Worm (Caenorhabditis elegans): ENCODE measurements around the gene srbc-6.
A peak's percentile ranks its signal among the peaks of the same experiment; 100 is the strongest.

Gene srbc-6

DNA sequence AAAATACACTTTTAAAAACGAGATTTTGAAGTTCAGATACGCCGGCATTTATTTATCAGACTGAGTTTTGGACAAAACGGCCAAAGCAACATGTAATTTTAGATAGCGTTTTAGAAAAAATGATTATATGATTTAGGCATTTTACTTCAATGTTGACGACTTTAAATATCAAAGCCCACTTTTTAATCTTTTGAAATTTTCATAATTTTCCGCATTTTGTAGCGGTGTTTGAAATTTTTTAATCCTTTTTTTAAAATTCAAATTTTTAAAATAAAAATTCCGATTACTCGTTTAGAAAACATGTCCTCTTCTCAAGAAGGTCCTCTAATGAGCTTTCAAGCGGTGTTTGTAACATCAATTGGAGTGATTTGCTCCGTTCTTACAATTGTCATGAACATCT lies at the start of gene srbc-6:
Gene srbc-6, plus strand, starts transcription at position 301 of the 400 bp plus-strand sequence.
- TF ChIP-seq nhr-237 (tag; optimal IDR thresholded peaks at IDR 0.05) (no peak), lir-3 (tag; optimal IDR thresholded peaks at IDR 0.05) (no peak), madf-9 (GFP tag; conservative IDR thresholded peaks at IDR 0.05) (no peak), hlh-11 (tag; optimal IDR thresholded peaks at IDR 0.05) (no peak), hif-1 (tag; optimal IDR thresholded peaks at IDR 0.05) (no peak), snpc-4 (tag; optimal IDR thresholded peaks at IDR 0.05) (no peak), egl-43 (GFP tag; IDR thresholded peaks at IDR 0.05) (no peak), madf-5 (GFP tag; IDR thresholded peaks at IDR 0.05) (no peak), Y105C5A.15 (GFP tag; IDR thresholded peaks at IDR 0.05) (no peak), sdz-12 (GFP tag; optimal IDR thresholded peaks at IDR 0.05) (no peak), F44E2.7 (GFP tag; IDR thresholded peaks at IDR 0.05) (no peak)

DNA sequence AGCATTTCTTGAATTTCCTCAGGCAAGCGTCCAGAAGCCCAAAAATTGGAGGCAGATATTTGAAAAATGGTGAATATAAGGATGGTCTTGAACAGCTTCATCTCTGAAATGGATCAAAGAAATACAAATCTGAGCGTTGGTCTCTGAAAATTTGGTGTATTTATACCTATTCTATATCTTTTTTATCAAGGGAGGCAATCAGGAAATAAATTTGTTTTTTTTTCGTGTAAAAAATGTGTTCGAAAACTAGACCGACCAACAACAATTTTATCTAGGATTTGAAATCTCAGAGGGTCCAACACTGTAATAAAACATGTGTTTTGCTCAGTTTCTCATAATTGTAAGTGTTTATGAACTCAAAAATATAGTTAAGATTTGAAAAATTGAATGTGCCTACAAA lies 48.2 kb upstream of the srbc-6 start, which contains the start of gene srt-56:
Gene srt-56, minus strand, starts transcription at position 101 of the 400 bp plus-strand sequence.
- TF ChIP-seq set-16 (GFP tag; IDR thresholded peaks at IDR 0.05) (no peak), aha-1 (tag) (peak; percentile 49), F44E2.7 (GFP tag; IDR thresholded peaks at IDR 0.05) (no peak), nhr-25 (tag; optimal IDR thresholded peaks at IDR 0.05; ENCODE audit: borderline replicate concordance, insufficient read depth) (no peak)

DNA sequence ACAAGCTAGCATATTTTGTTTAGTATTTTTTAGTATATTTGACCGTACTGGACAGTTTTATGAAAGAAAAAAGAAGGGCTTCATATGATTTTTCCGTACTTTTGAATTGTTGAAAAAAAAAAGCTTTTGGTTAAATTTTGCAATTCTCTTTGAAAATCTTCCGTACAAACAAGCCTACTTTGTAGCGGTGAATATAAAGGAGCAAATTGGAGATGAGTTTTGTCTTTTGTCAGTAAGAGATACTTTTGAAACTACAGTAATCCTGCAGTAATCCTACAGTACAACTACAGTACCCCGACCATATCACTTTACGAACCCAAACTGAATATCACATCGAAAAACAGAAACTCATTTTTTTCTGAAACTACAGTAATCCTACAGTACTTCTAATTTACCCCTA lies 47.5 kb upstream of the srbc-6 start:
- TF ChIP-seq unc-62 (GFP tag; optimal IDR thresholded peaks at IDR 0.05 in 1 of 2) (no peak), unc-62 (tag; optimal IDR thresholded peaks at IDR 0.05) (no peak), aha-1 (tag) (peak; percentile 93), lin-38 (GFP tag; IDR thresholded peaks at IDR 0.05) (no peak), hlh-11 (tag; optimal IDR thresholded peaks at IDR 0.05) (no peak)

DNA sequence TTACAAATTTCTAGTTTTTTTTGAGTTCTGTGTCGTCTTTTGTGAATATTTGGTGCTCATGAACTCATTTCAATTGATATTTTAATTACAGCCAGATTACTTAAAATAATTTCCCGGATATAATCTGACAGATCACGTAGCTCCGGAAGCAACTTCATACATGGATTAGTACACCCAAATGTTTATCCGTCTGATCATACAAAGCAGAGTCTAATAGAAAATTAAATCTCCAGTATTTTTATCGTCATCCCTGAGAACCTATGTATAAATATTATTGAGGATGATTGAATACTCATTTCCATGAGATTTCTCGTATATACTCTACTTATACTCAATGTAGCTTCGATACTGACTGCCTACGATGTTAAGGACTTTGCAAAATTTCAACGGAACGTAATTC lies 45.0 kb upstream of the srbc-6 start, which contains the start of gene Y73C8C.12:
Gene Y73C8C.12, plus strand, starts transcription at position 301 of the 400 bp plus-strand sequence.
- no peak for TF ChIP-seq mxl-2 (GFP tag; conservative IDR thresholded peaks at IDR 0.05)
- TF ChIP-seq mes-2 (tag; optimal IDR thresholded peaks at IDR 0.05; ENCODE audit: poor library complexity, severe bottlenecking), result no peak
- TF ChIP-seq aha-1 (tag), result peak; percentile 28
- TF ChIP-seq daf-8 (GFP tag; IDR thresholded peaks at IDR 0.05), result no peak
- no peak for TF ChIP-seq ceh-20 (GFP tag; IDR thresholded peaks at IDR 0.05)

DNA sequence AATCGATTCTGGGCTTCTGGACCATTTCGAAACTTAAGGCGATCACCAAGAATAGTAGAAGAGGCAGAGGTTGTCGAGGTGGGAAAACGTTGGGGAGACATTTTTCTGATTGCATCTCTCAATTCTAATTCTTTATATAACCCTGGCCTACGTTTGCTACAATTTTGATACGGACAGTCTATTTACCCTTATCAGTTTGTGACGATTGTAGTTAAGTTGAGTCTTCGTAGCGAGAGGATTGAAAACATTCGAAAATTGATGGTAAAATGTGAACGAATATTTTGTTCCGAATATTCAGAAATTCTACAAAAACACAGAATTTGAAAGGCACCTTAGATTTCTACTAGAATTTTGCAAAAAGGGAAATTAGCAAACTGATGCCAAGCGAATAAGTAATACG lies 42.3 kb upstream of the srbc-6 start, which contains the start of gene Y73C8C.10:
Gene Y73C8C.10, minus strand, starts transcription at position 101 of the 400 bp plus-strand sequence.
- TF ChIP-seq mdl-1 (tag; optimal IDR thresholded peaks at IDR 0.05) (no peak), zip-11 (GFP tag; IDR thresholded peaks at IDR 0.05) (no peak), nhr-28 (tag; optimal IDR thresholded peaks at IDR 0.05) (peak; percentile 64), aha-1 (tag) (peak; percentile 32), Y75B8A.6 (GFP tag; IDR thresholded peaks at IDR 0.05) (no peak), zip-2 (tag; optimal IDR thresholded peaks at IDR 0.05) (no peak)

DNA sequence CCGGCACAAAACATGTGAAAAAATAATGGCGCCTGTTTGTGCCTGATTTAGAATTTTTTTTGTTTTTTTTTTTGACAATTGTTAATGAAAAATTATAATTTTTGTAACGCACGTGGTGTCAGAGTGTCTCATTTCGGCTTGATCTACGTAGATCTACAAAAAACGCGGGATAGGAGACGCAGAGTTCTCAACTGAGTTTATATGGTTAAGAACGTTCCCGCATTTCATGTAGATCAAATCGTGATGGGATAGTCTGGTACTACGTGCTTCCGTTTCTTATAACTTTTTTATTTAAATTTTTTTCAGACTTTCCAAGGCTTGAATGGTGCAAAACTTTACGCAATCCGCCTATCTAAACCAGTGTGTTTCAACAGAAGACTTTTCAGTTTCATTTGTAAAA lies 41.1 kb upstream of the srbc-6 start, which contains the start of gene tat-6:
Gene tat-6, plus strand, starts transcription at position 301 of the 400 bp plus-strand sequence.
- no peak for TF ChIP-seq lin-15B (tag; optimal IDR thresholded peaks at IDR 0.05)

DNA sequence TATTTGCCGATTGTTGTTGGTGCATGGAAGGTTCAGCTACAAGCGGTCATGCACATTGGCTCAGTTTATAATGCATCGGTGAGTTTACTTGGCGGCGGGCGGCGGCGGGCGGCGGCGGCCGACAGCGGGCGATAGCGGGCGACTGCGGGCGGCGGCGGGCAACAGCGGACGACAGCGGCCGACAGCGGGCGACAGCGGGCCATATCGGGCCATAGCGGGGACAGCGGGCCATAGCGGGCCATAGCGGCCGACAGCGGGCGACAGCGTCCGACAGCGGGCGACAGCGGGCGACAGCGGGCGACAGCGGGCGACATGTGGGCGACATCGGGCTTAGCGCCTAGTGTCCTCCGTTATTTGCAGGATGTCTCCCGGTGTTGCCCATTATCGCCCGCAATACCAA lies 37.8 kb upstream of the srbc-6 start:
- TF ChIP-seq egl-43 (GFP tag; IDR thresholded peaks at IDR 0.05) (0 out of 2 replicates have a peak, but pooled peaks have one; percentile 11), arid-1 (GFP tag; conservative IDR thresholded peaks at IDR 0.05) (no peak), F37D6.2 (tag; optimal IDR thresholded peaks at IDR 0.05) (no peak), Y48G9A.11 (GFP tag; IDR thresholded peaks at IDR 0.05) (peak; percentile 41; the same call in 1 of the 2 replicates), madf-9 (GFP tag; conservative IDR thresholded peaks at IDR 0.05) (no peak), F44E2.7 (GFP tag; IDR thresholded peaks at IDR 0.05) (peak; percentile 62; the same call in 1 of the 2 replicates), Y75B8A.6 (GFP tag; IDR thresholded peaks at IDR 0.05) (no peak), nhr-6 (tag; optimal IDR thresholded peaks at IDR 0.05) (no peak), set-16 (GFP tag; IDR thresholded peaks at IDR 0.05) (peak; percentile 99)
